Worm (Caenorhabditis elegans) whole organism, young adult: ENCODE results near the gene Y47D3B.12.

Experiments
- B0019.2 ChIP-seq: fragments of 200-800 bp; sonication (Bioruptor generic); conservative IDR thresholded peaks from 2 replicates; pipeline ENCODE4 v1.3.6; 2022; ENCODE audit warnings: missing genetic modification reagents, missing genetic modification characterization, missing compliant biosample characterization
- B0035.1 ChIP-seq: sonication (generic microtip); optimal IDR thresholded peaks from 2 replicates; lab custom pipeline; 2016; ENCODE audit warnings: missing genetic modification characterization, mild to moderate bottlenecking, missing compliant biosample characterization, missing genotype, missing genetic modification reagents
- C17E4.6 ChIP-seq: fragments of 200-800 bp; sonication (Bioruptor generic); IDR thresholded peaks from 2 replicates; pipeline ENCODE4 v1.3.6; 2022; ENCODE audit warnings: missing genetic modification reagents, missing genetic modification characterization, missing compliant biosample characterization
- D2030.7 ChIP-seq: fragments of 200-800 bp; sonication (Bioruptor generic); IDR thresholded peaks from 2 replicates; pipeline ENCODE4 v1.3.6; 2022; ENCODE audit warnings: missing genetic modification reagents, missing genetic modification characterization, missing compliant biosample characterization
- F22D6.2 ChIP-seq: sonication (generic microtip); optimal IDR thresholded peaks from 2 replicates; lab custom pipeline; 2016; ENCODE audit warnings: mild to moderate bottlenecking, missing genetic modification characterization, missing compliant biosample characterization
- F23B12.7 ChIP-seq: sonication (generic microtip); optimal IDR thresholded peaks from 2 replicates; lab custom pipeline; 2017; ENCODE audit warnings: missing genetic modification characterization, mild to moderate bottlenecking, missing compliant biosample characterization, antibody characterized with exemption, moderate library complexity; ENCODE audit not compliant: insufficient read depth
- F33H1.4 ChIP-seq: fragments of 200-800 bp; sonication (Bioruptor generic); IDR thresholded peaks from 2 replicates; pipeline ENCODE4 v1.3.6; 2022; ENCODE audit warnings: missing genetic modification reagents, missing genetic modification characterization, missing compliant biosample characterization
- F57C9.4 ChIP-seq: sonication (generic microtip); optimal IDR thresholded peaks from 2 replicates; lab custom pipeline; 2017; ENCODE audit warnings: mild to moderate bottlenecking, missing genetic modification characterization, missing compliant biosample characterization
- K12H6.12 ChIP-seq: fragments of 200-800 bp; sonication (Bioruptor generic); optimal IDR thresholded peaks from 2 replicates; lab custom pipeline; 2018; ENCODE audit warnings: mild to moderate bottlenecking, missing genetic modification characterization, missing compliant biosample characterization
- Y53G8AR.9 ChIP-seq: fragments of 200-800 bp; sonication (Bioruptor generic); conservative IDR thresholded peaks from 2 replicates; pipeline ENCODE4 v1.3.6; 2022; ENCODE audit warnings: missing genetic modification reagents, missing genetic modification characterization, missing compliant biosample characterization
- Y79H2A.3 ChIP-seq: fragments of 200-800 bp; sonication (Bioruptor generic); conservative IDR thresholded peaks from 2 replicates; pipeline ENCODE4 v1.3.6; 2022; ENCODE audit warnings: missing genetic modification reagents, missing genetic modification characterization, missing compliant biosample characterization
- Y95B8A.8 ChIP-seq: fragments of 200-800 bp; sonication (Bioruptor generic); IDR thresholded peaks from 2 replicates; pipeline ENCODE4 v1.3.6; 2022; ENCODE audit warnings: missing genetic modification reagents, missing genetic modification characterization, missing compliant biosample characterization
- ZK185.1 ChIP-seq: sonication (generic microtip); optimal IDR thresholded peaks from 2 replicates; lab custom pipeline; 2016; ENCODE audit warnings: mild to moderate bottlenecking, missing genetic modification characterization, missing compliant biosample characterization; ENCODE audit not compliant: poor library complexity, severe bottlenecking
- akir-1 ChIP-seq: fragments of 200-800 bp; sonication (Bioruptor generic); optimal IDR thresholded peaks from 2 replicates; lab custom pipeline; 2018; ENCODE audit warnings: mild to moderate bottlenecking, missing genetic modification characterization, moderate library complexity, missing compliant biosample characterization
- attf-6 ChIP-seq: fragments of 200-800 bp; sonication (Bioruptor generic); IDR thresholded peaks from 2 replicates; pipeline ENCODE4 v1.3.6; 2022; ENCODE audit warnings: missing genetic modification reagents, missing genetic modification characterization, missing compliant biosample characterization
- ceh-40 ChIP-seq: fragments of 200-800 bp; sonication (Bioruptor generic); IDR thresholded peaks from 2 replicates; pipeline ENCODE4 v1.3.6; 2022; ENCODE audit warnings: missing genetic modification characterization, missing compliant biosample characterization
- ceh-79 ChIP-seq: sonication (generic microtip); optimal IDR thresholded peaks from 2 replicates; lab custom pipeline; 2017; ENCODE audit warnings: mild to moderate bottlenecking, missing genetic modification characterization, missing compliant biosample characterization
- chd-7 ChIP-seq: sonication (generic microtip); optimal IDR thresholded peaks from 2 replicates; lab custom pipeline; 2016; ENCODE audit warnings: mild to moderate bottlenecking, missing genetic modification characterization, moderate library complexity, missing compliant biosample characterization
- die-1 ChIP-seq: sonication (generic microtip); optimal IDR thresholded peaks from 2 replicates; lab custom pipeline; 2016; ENCODE audit warnings: missing genotype, mild to moderate bottlenecking, missing genetic modification characterization, missing compliant biosample characterization
- efl-1 ChIP-seq: fragments of 150-350 bp; optimal IDR thresholded peaks from 2 replicates; lab custom pipeline; 2014; ENCODE audit warnings: missing biosample characterization, missing genetic modification reagents, missing genetic modification characterization
- egl-44 ChIP-seq: fragments of 200-800 bp; sonication (Bioruptor generic); IDR thresholded peaks from 2 replicates; pipeline ENCODE4 v1.3.6; 2022; ENCODE audit warnings: missing genetic modification reagents, missing genetic modification characterization, missing compliant biosample characterization
- egrh-3 ChIP-seq: fragments of 200-800 bp; sonication (Bioruptor generic); IDR thresholded peaks from 2 replicates; pipeline ENCODE4 v1.3.6; 2022; ENCODE audit warnings: missing genetic modification reagents, missing genetic modification characterization, missing compliant biosample characterization
- ets-4 ChIP-seq: fragments of 200-800 bp; sonication (Bioruptor generic); optimal IDR thresholded peaks from 2 replicates; lab custom pipeline; 2018; ENCODE audit warnings: mild to moderate bottlenecking, missing genetic modification characterization, missing compliant biosample characterization
- hrde-1 ChIP-seq: sonication (generic microtip); optimal IDR thresholded peaks from 2 replicates; lab custom pipeline; 2016; ENCODE audit warnings: missing genetic modification characterization, mild to moderate bottlenecking, missing compliant biosample characterization, moderate library complexity, missing genotype, missing genetic modification reagents, borderline replicate concordance
- lag-1 ChIP-seq: fragments of 200-800 bp; sonication (Bioruptor generic); IDR thresholded peaks from 2 replicates; pipeline ENCODE4 v1.3.6; 2022; ENCODE audit warnings: missing genetic modification reagents, missing genetic modification characterization, missing compliant biosample characterization
- let-526 ChIP-seq: fragments of 200-800 bp; sonication (Bioruptor generic); IDR thresholded peaks from 2 replicates; pipeline ENCODE4 v1.3.6; 2022; ENCODE audit warnings: missing genetic modification reagents, missing genetic modification characterization, missing compliant biosample characterization
- lir-1 ChIP-seq: fragments of 200-800 bp; sonication (Bioruptor generic); conservative IDR thresholded peaks from 2 replicates; pipeline ENCODE4 v1.3.6; 2022; ENCODE audit warnings: missing genetic modification reagents, missing genetic modification characterization, missing compliant biosample characterization
- lsy-27 ChIP-seq: sonication (generic microtip); optimal IDR thresholded peaks from 2 replicates; lab custom pipeline; 2017; ENCODE audit warnings: missing genetic modification characterization, mild to moderate bottlenecking, missing compliant biosample characterization, antibody characterized with exemption, missing genotype, borderline replicate concordance; ENCODE audit not compliant: insufficient read depth
- mel-28 ChIP-seq: sonication (generic microtip); optimal IDR thresholded peaks from 2 replicates; lab custom pipeline; 2016; ENCODE audit warnings: borderline replicate concordance, mild to moderate bottlenecking, missing genetic modification characterization, missing compliant biosample characterization
- nfyb-1 ChIP-seq: fragments of 200-800 bp; sonication (Bioruptor generic); IDR thresholded peaks from 2 replicates; pipeline ENCODE4 v1.3.6; 2022; ENCODE audit warnings: missing genetic modification reagents, missing genetic modification characterization, missing compliant biosample characterization
- nhr-90 ChIP-seq: sonication (generic microtip); optimal IDR thresholded peaks from 2 replicates; lab custom pipeline; 2016; ENCODE audit warnings: missing genotype, mild to moderate bottlenecking, missing genetic modification characterization, missing compliant biosample characterization
- repo-1 ChIP-seq: sonication (generic microtip); optimal IDR thresholded peaks from 2 replicates; lab custom pipeline; 2017; ENCODE audit warnings: mild to moderate bottlenecking, missing genetic modification characterization, missing compliant biosample characterization
- rpc-1 ChIP-seq, 2 experiments: fragments of 150-350 bp in 1 of 2; sonication (generic microtip) in 1 of 2; optimal IDR thresholded peaks; 2 replicates each; lab custom pipeline; 2014 to 2018; ENCODE audit warnings: missing biosample characterization in 1 of 2, missing genetic modification characterization in 1 of 2, missing genetic modification reagents in 1 of 2, missing genotype in 1 of 2
- sea-2 ChIP-seq: fragments of 200-800 bp; sonication (Bioruptor generic); IDR thresholded peaks from 2 replicates; pipeline ENCODE4 v1.3.6; 2022; ENCODE audit warnings: missing genetic modification characterization, missing compliant biosample characterization
- snpc-4 ChIP-seq, 5 experiments: fragments of 150-350 bp in 1 of 5; sonication (generic microtip) in 4 of 5; optimal IDR thresholded peaks; 2 replicates each; lab custom pipeline; 2014 to 2018; ENCODE audit warnings: missing genetic modification characterization in 5 of 5, missing biosample characterization in 3 of 5, antibody characterized with exemption in 2 of 5, mild to moderate bottlenecking in 2 of 5, missing compliant biosample characterization in 2 of 5, missing genotype in 2 of 5, moderate library complexity in 2 of 5, missing genetic modification reagents in 1 of 5
- sptf-2 ChIP-seq: fragments of 200-800 bp; sonication (Bioruptor generic); optimal IDR thresholded peaks from 2 replicates; lab custom pipeline; 2018; ENCODE audit warnings: mild to moderate bottlenecking, missing genetic modification characterization, missing compliant biosample characterization
- unc-62 ChIP-seq: fragments of 150-350 bp; optimal IDR thresholded peaks from 2 replicates; lab custom pipeline; 2014; ENCODE audit warnings: missing biosample characterization, missing genetic modification reagents, missing genetic modification characterization
- zfh-2 ChIP-seq: fragments of 200-800 bp; sonication (Bioruptor generic); conservative IDR thresholded peaks from 2 replicates; pipeline ENCODE4 v1.3.6; 2022; ENCODE audit warnings: missing genetic modification reagents, missing genetic modification characterization, missing compliant biosample characterization

The Y47D3B.12 gene

ce11 chrIII:11360156-11360555 lies 42.7 kb upstream of the Y47D3B.12 start, which contains the start of gene T28D6.4:
T28D6.4 (plus strand) TSS chrIII:11360456.
- TF ChIP-seq nfyb-1 (no peak), attf-6 (GFP tag; lab: Robert Waterston, UW) (no peak), B0035.1 (tag; lab: Kevin White, UChicago) (no peak), sptf-2 (no peak), lsy-27 (tag; lab: Kevin White, UChicago) (no peak), mel-28 (tag; lab: Kevin White, UChicago) (no peak), D2030.7 (GFP tag; lab: Robert Waterston, UW) (no peak), F22D6.2 (tag; lab: Kevin White, UChicago) (no peak), sea-2 (GFP tag; lab: Robert Waterston, UW) (no peak), Y95B8A.8 (GFP tag; lab: Robert Waterston, UW) (no peak), lir-1 (GFP tag; lab: Robert Waterston, UW) (no peak), ceh-79 (tag; lab: Kevin White, UChicago) (no peak), C17E4.6 (no peak), B0019.2 (GFP tag; lab: Robert Waterston, UW) (no peak), egl-44 (GFP tag; lab: Robert Waterston, UW) (no peak), F57C9.4 (tag; lab: Kevin White, UChicago) (no peak), lag-1 (GFP tag; lab: Robert Waterston, UW) (no peak), Y53G8AR.9 (GFP tag; lab: Robert Waterston, UW) (no peak), chd-7 (tag; lab: Kevin White, UChicago) (no peak)

ce11 chrIII:11361394-11361793 lies 41.4 kb upstream of the Y47D3B.12 start:
- no peak for TF ChIP-seq die-1 (tag; lab: Kevin White, UChicago)
- peak; percentile 31; the same call in 1 of the 2 replicates for TF ChIP-seq zfh-2 (GFP tag; lab: Robert Waterston, UW)
- no peak for TF ChIP-seq attf-6 (GFP tag; lab: Robert Waterston, UW)
- TF ChIP-seq Y79H2A.3: no peak
- TF ChIP-seq unc-62 (GFP tag; lab: Kevin White, UChicago): no peak

- peak; percentile 90 for TF ChIP-seq zfh-2 (GFP tag; lab: Robert Waterston, UW)
- TF ChIP-seq D2030.7 (GFP tag; lab: Robert Waterston, UW): no peak
- no peak for TF ChIP-seq ZK185.1
- peak; percentile 41; the same call in 1 of the 2 replicates for TF ChIP-seq egrh-3 (GFP tag; lab: Robert Waterston, UW)
Observed at ce11 chrIII:11362915-11363314, 39.9 kb upstream of the Y47D3B.12 start.

ce11 chrIII:11366467-11366866 lies 36.4 kb upstream of the Y47D3B.12 start, which contains the start of gene T28D6.3:
T28D6.3 (plus strand) TSS chrIII:11366767.
- no peak for TF ChIP-seq hrde-1
- no peak for TF ChIP-seq ceh-79 (tag; lab: Kevin White, UChicago)
- no peak for TF ChIP-seq F23B12.7 (tag; lab: Kevin White, UChicago)
- no peak for TF ChIP-seq rpc-1 (optimal IDR thresholded peaks at IDR 0.05; lab: Kevin White, UChicago)
- TF ChIP-seq rpc-1 (tag; optimal IDR thresholded peaks at IDR 0.05; lab: Kevin White, UChicago): no peak
- no peak for TF ChIP-seq F33H1.4 (GFP tag; lab: Robert Waterston, UW)
- no peak for TF ChIP-seq let-526
- no peak for TF ChIP-seq egl-44 (GFP tag; lab: Robert Waterston, UW)
- TF ChIP-seq ets-4 (GFP tag; lab: Kevin White, UChicago): no peak
- no peak for TF ChIP-seq nfyb-1
- no peak for TF ChIP-seq efl-1 (GFP tag; lab: Kevin White, UChicago)
- TF ChIP-seq ceh-40 (GFP tag; lab: Robert Waterston, UW): no peak
- no peak for TF ChIP-seq snpc-4 (GFP tag; optimal IDR thresholded peaks at IDR 0.05; lab: Kevin White, UChicago)
- no peak for TF ChIP-seq snpc-4 (tag; optimal IDR thresholded peaks at IDR 0.05; lab: Kevin White, UChicago)
- no peak for TF ChIP-seq akir-1 (GFP tag; lab: Kevin White, UChicago)
- no peak for TF ChIP-seq repo-1 (tag; lab: Kevin White, UChicago)
- TF ChIP-seq nhr-90 (tag; lab: Kevin White, UChicago): no peak
- TF ChIP-seq sea-2 (GFP tag; lab: Robert Waterston, UW): no peak
- no peak for TF ChIP-seq K12H6.12
- TF ChIP-seq attf-6 (GFP tag; lab: Robert Waterston, UW): no peak
- TF ChIP-seq, all 124 proteins: peak for 0
